Worm (Caenorhabditis elegans) whole organism, L3 larva: ENCODE results near the gene F58H1.6.

Experiments
- ceh-82 ChIP-seq: fragments of 150-350 bp; optimal IDR thresholded peaks from 2 replicates; lab custom pipeline; 2014; ENCODE audit warnings: missing biosample characterization, missing genetic modification characterization
- elt-3 ChIP-seq, 3 experiments: fragments of 150-350 bp in 1 of 3; sonication (generic microtip) in 2 of 3; optimal IDR thresholded peaks; 2 replicates in 2 of 3; 4 replicates in 1 of 3; lab custom pipeline; 2014 to 2017; ENCODE audit warnings: missing biosample characterization in 3 of 3, missing genetic modification characterization in 3 of 3
- fos-1 ChIP-seq: fragments of 150-350 bp; optimal IDR thresholded peaks from 2 replicates; lab custom pipeline; 2014; ENCODE audit warnings: missing biosample characterization, missing genetic modification characterization
- jun-1 ChIP-seq: fragments of 150-350 bp; optimal IDR thresholded peaks from 2 replicates; lab custom pipeline; 2014; ENCODE audit warnings: missing biosample characterization, missing genetic modification reagents, missing genetic modification characterization
- nhr-12 ChIP-seq: fragments of 150-350 bp; optimal IDR thresholded peaks from 2 replicates; lab custom pipeline; 2014; ENCODE audit warnings: missing biosample characterization, missing genetic modification characterization
- nhr-77 ChIP-seq: fragments of 150-350 bp; optimal IDR thresholded peaks from 2 replicates; lab custom pipeline; 2014; ENCODE audit warnings: missing biosample characterization, missing genetic modification characterization
- unc-39 ChIP-seq: sonication (generic microtip); optimal IDR thresholded peaks from 4 replicates; lab custom pipeline; 2017; ENCODE audit warnings: missing biosample characterization, missing genetic modification characterization
- unc-62 ChIP-seq: fragments of 150-350 bp; sonication (generic microtip); optimal IDR thresholded peaks from 4 replicates; lab custom pipeline; 2014; ENCODE audit warnings: missing biosample characterization, missing genetic modification reagents, missing genetic modification characterization

DNA sequence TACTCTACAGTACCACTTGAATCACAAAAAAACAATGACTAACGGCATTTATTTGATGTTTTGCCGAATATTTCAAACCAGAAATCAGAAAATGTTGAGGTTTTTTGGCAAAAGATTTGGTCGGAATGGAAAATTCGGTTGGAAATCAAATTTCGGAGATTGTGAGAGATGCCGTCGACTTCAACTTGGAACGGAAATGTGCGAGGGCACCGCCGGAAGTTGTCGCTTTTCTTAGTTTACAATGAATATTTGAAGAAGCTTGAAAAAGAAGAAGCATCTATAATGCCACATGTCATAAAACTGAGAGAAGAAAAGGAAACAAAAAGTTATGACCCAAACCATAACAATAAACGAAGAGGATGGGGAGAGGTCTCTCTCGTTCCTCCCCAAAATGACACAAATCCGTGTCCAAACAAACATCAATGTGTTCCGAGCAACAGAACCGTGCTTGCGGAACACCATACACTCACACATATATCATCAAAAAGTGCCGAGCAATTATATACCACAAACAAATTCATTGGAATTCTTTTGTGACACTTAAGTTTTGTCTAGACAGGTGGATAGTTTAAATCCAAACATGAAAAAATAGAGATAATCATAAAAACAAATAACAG is 48.2 kb downstream of the F58H1.6 start:
- TF ChIP-seq fos-1 (tag; lab: Kevin White, UChicago), result no peak
- TF ChIP-seq jun-1 (tag; lab: Kevin White, UChicago), result no peak
- no peak for TF ChIP-seq ceh-82
- TF ChIP-seq unc-62 (GFP tag; lab: Kevin White, UChicago), result no peak
- TF ChIP-seq elt-3 (tag; optimal IDR thresholded peaks at IDR 0.05; lab: Kevin White, UChicago), result no peak
- TF ChIP-seq nhr-12 (tag; lab: Kevin White, UChicago), result no peak
- no peak for TF ChIP-seq nhr-77 (tag; lab: Kevin White, UChicago)
- no peak for TF ChIP-seq unc-39 (tag; lab: Kevin White, UChicago)
